Fruit fly (Drosophila melanogaster) whole organism, adult: ENCODE results near the gene ng2.
"Not testable (repeated sequence)": the region's sequence is repeated elsewhere in the genome, so short reads cannot be mapped to it uniquely, and the experiment has no call there.

Experiments used
- CG11617 ChIP-seq: fragments of 200-800 bp; sonication (Bioruptor generic); optimal IDR thresholded peaks from 2 replicates; lab custom pipeline; 2017; ENCODE audit warnings: mild to moderate bottlenecking, missing biosample characterization, missing genetic modification reagents, missing genetic modification characterization
- CG12768 ChIP-seq: fragments of 200-800 bp; sonication (Bioruptor generic); optimal IDR thresholded peaks from 2 replicates; lab custom pipeline; 2017; ENCODE audit warnings: missing biosample characterization, missing genetic modification characterization, mild to moderate bottlenecking, moderate library complexity, missing genetic modification reagents
- CG14711 ChIP-seq: fragments of 200-800 bp; sonication (Bioruptor generic); optimal IDR thresholded peaks from 2 replicates; lab custom pipeline; 2018; ENCODE audit warnings: missing biosample characterization, mild to moderate bottlenecking, missing genetic modification characterization, moderate library complexity
- CG1620 ChIP-seq: fragments of 200-800 bp; sonication (Bioruptor generic); optimal IDR thresholded peaks from 2 replicates; lab custom pipeline; 2016; ENCODE audit warnings: missing biosample characterization, missing genetic modification characterization
- CG33017 ChIP-seq: fragments of 200-800 bp; sonication (Bioruptor generic); optimal IDR thresholded peaks from 2 replicates; lab custom pipeline; 2018; ENCODE audit warnings: missing biosample characterization, mild to moderate bottlenecking, missing genetic modification characterization, moderate library complexity
- CG5204 ChIP-seq: fragments of 200-800 bp; sonication (Bioruptor generic); optimal IDR thresholded peaks from 2 replicates; lab custom pipeline; 2016; ENCODE audit warnings: missing biosample characterization, missing genetic modification characterization
- CG7045 ChIP-seq: fragments of 200-800 bp; sonication (Bioruptor generic); optimal IDR thresholded peaks from 2 replicates; lab custom pipeline; 2017; ENCODE audit warnings: missing biosample characterization, mild to moderate bottlenecking, missing genetic modification characterization
- CG7101 ChIP-seq: fragments of 200-800 bp; sonication (Bioruptor generic); optimal IDR thresholded peaks from 2 replicates; lab custom pipeline; 2018; ENCODE audit warnings: missing biosample characterization, mild to moderate bottlenecking, missing genetic modification characterization, moderate library complexity
- Clk ChIP-seq: fragments of 200-800 bp; sonication (Bioruptor generic); optimal IDR thresholded peaks from 2 replicates; lab custom pipeline; 2017; ENCODE audit warnings: missing biosample characterization, missing genetic modification characterization
- Crg-1 ChIP-seq: fragments of 200-800 bp; sonication (Bioruptor generic); optimal IDR thresholded peaks from 2 replicates; lab custom pipeline; 2016; ENCODE audit warnings: missing biosample characterization, missing genetic modification characterization
- Hr96 ChIP-seq: fragments of 200-800 bp; sonication (Bioruptor generic); optimal IDR thresholded peaks from 2 replicates; lab custom pipeline; 2016; ENCODE audit warnings: missing biosample characterization, missing genetic modification characterization
- Mnt ChIP-seq: fragments of 200-800 bp; sonication (Bioruptor generic); optimal IDR thresholded peaks from 2 replicates; lab custom pipeline; 2016; ENCODE audit warnings: missing biosample characterization, mild to moderate bottlenecking, missing genetic modification characterization
- bab1 ChIP-seq: fragments of 200-800 bp; sonication (Bioruptor generic); optimal IDR thresholded peaks from 3 replicates; lab custom pipeline; 2019; ENCODE audit warnings: missing biosample characterization, mild to moderate bottlenecking, missing genetic modification characterization, moderate library complexity
- cic ChIP-seq: fragments of 200-800 bp; sonication (Bioruptor generic); optimal IDR thresholded peaks from 2 replicates; lab custom pipeline; 2017; ENCODE audit warnings: missing biosample characterization, mild to moderate bottlenecking, missing genetic modification characterization, moderate library complexity
- cnc ChIP-seq, 2 experiments: fragments of >200 bp; optimal IDR thresholded peaks; 2 replicates each; lab custom pipeline; 2017
- kay ChIP-seq: fragments of 200-800 bp; sonication (Bioruptor generic); peaks from one replicate; lab custom pipeline; 2016; ENCODE audit warnings: missing biosample characterization, missing genetic modification characterization, borderline replicate concordance
- ovo ChIP-seq: fragments of 200-800 bp; sonication (Bioruptor generic); optimal IDR thresholded peaks from 2 replicates; lab custom pipeline; 2016; ENCODE audit warnings: missing biosample characterization, missing genetic modification characterization
- pad ChIP-seq: fragments of 200-800 bp; sonication (Bioruptor generic); optimal IDR thresholded peaks from 3 replicates; lab custom pipeline; 2017; ENCODE audit warnings: missing biosample characterization, missing genetic modification characterization, mild to moderate bottlenecking, moderate library complexity, missing genetic modification reagents
- tj ChIP-seq: fragments of 200-800 bp; sonication (Bioruptor generic); optimal IDR thresholded peaks from 3 replicates; lab custom pipeline; 2017; ENCODE audit warnings: missing biosample characterization, mild to moderate bottlenecking, missing genetic modification characterization, moderate library complexity
- toe ChIP-seq: fragments of 200-800 bp; sonication (Bioruptor generic); optimal IDR thresholded peaks from 2 replicates; lab custom pipeline; 2016; ENCODE audit warnings: missing biosample characterization, missing genetic modification characterization

Gene ng2

DNA sequence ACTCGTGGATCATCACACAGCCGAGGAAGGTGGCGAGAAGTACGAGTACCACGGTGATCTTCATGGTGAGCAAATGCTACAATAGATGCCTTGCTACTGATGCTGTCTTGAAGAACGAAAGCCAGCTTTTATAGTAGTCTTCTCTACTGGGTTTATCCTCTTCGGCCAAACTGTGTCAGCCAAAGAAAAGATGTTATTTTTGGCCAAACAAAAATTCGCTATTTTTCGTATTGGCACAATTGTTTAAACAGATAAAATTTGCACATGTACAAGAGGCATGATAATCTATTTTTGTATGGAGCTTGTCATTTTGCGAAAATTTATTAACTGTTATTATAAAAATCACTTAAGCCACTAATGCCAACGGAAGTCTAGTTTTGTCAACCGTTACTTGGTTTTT lies at the start of gene ng2:
Gene ng2, minus strand, starts transcription at position 101 of the 400 bp plus-strand sequence.
- not testable (repeated sequence) for TF ChIP-seq ovo (GFP tag; lab: Kevin White, UChicago); CG33017 (tag; lab: Kevin White, UChicago); CG1620 (GFP tag; lab: Kevin White, UChicago)

DNA sequence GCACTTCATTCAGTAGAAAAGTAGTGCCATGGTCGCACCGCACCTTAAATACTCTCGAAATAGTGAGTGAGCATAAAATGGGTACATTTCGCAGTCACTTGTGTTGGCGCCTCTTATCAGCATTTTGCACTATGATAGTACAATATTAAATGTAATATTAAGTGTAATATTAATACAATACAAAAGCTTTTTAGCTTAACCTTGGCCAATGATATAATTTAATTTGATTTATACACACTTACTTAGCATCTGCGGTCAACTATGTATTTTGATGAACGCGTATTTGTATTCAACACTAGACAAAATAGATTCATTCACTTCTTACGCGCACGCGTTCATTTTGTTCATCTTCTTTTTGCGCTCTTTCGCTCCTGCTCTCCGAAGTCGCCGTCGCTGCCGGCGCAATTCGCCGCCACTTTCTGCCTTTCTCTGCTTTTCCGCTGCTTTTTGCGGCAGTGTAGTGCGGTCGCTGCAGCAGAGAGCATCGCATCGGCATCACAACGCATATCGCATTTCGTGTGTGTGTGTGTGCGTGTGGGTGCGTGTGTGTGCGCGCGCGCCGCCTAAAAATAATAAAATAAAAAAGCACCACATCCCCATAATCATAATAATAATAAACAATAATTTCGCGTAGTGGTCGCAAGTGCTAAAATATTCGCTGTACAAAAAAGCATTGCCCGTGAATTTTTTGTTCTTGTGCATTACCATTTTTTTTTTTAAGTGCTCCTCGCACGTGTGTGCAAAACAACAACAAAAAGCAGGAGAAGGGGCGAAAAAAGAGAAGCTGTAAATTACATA lies 48.7 kb upstream of the ng2 start:
- no peak for TF ChIP-seq CG12768 (GFP tag; lab: Kevin White, UChicago)
- TF ChIP-seq ovo (GFP tag; lab: Kevin White, UChicago) = peak; percentile 10
- no peak for TF ChIP-seq CG1620 (GFP tag; lab: Kevin White, UChicago)
- TF ChIP-seq cnc (optimal IDR thresholded peaks at IDR 0.05; lab: Kevin White, UChicago) = no peak
- TF ChIP-seq bab1 (GFP tag; lab: Kevin White, UChicago) = no peak
- TF ChIP-seq Clk (GFP tag; lab: Kevin White, UChicago) = no peak
- TF ChIP-seq pad (GFP tag; lab: Kevin White, UChicago) = no peak
- TF ChIP-seq Crg-1 (GFP tag; lab: Kevin White, UChicago) = no peak
- TF ChIP-seq CG7101 (tag; lab: Kevin White, UChicago) = no peak
- TF ChIP-seq CG14711 (tag; lab: Kevin White, UChicago) = no peak
- TF ChIP-seq kay (GFP tag; lab: Kevin White, UChicago) = peak; percentile 53
- TF ChIP-seq Mnt (GFP tag; lab: Kevin White, UChicago) = peak; percentile 52
- no peak for TF ChIP-seq tj (GFP tag; lab: Kevin White, UChicago)
- no peak for TF ChIP-seq Hr96 (GFP tag; lab: Kevin White, UChicago)
- TF ChIP-seq toe (GFP tag; lab: Kevin White, UChicago) = no peak
- TF ChIP-seq cic (GFP tag; lab: Kevin White, UChicago) = peak; percentile 85
- no peak for TF ChIP-seq CG7045
- no peak for TF ChIP-seq CG5204 (GFP tag; lab: Kevin White, UChicago)
- TF ChIP-seq CG11617 (GFP tag; lab: Kevin White, UChicago) = no peak
- TF ChIP-seq CG33017 (tag; lab: Kevin White, UChicago) = no peak

DNA sequence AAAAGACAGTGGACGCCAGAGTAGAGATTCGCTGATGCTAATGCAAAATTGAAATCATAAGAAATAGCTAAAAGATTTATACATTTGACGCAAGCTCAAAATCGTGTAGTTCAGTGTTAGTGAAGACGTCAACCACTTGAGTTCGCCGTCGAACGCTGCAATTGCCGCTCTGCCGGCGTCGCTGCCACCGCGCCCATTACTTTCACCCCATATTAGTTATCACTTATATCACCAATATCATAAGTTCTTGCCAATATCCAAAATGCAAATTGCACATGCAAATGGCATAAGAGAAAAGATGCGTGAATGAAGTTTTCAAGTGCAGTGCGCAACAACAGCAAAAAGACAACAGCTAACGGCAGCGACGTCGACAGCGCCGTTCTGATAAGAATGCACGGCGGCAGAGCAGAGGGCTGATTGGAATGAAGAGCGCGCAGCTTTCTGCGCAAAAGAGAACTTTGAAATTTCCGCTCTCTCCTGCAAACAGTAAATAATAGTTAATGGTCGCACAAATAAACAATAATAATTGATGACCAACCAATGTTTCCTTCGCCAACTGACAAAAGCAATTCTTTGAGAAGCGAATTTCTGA lies 48.0 kb upstream of the ng2 start:
- TF ChIP-seq CG7101 (tag; lab: Kevin White, UChicago) (no peak), ovo (GFP tag; lab: Kevin White, UChicago) (no peak), CG1620 (GFP tag; lab: Kevin White, UChicago) (no peak), cic (GFP tag; lab: Kevin White, UChicago) (no peak)

DNA sequence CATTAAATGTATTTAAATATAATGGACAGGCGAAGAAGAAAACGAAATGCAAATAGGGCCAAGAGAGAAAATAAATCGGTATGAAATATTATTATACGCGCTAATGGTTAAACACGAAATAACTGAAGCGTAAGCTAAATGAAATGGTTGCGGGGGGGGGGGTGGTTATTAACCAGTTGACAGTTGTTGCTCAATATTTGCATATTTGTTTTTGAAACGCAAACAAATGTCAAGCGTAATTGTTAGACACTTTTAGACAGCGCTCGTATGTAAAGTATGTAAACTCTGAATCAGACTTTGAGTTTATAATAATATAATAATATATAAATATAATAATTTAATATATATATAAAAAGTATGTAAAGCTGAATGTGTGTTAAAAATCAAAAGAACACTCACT lies 41.6 kb upstream of the ng2 start:
- TF ChIP-seq tj (GFP tag; lab: Kevin White, UChicago) (no peak), CG7045 (no peak), CG7101 (tag; lab: Kevin White, UChicago) (peak; percentile 36), Mnt (GFP tag; lab: Kevin White, UChicago) (no peak), Clk (GFP tag; lab: Kevin White, UChicago) (no peak)

DNA sequence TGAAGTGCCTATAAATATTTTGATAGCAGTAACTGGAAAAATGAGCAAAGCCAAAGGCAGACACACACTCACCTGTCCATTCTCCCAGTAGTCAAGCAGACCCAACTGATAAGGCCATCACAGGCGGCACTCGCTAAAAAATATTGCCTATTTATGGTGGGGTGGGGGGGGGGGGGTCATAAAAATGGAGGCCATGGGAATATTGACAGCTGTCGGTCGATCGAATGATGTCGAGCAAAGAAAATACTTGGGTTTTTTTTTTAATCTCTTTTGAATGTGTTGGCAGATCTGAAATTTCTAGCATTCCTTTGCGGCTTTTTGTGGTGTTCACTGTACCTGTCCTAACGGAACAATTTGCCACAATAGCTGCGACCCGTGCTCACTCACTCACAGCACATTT lies 33.2 kb upstream of the ng2 start:
- TF ChIP-seq ovo (GFP tag; lab: Kevin White, UChicago) = no peak

DNA sequence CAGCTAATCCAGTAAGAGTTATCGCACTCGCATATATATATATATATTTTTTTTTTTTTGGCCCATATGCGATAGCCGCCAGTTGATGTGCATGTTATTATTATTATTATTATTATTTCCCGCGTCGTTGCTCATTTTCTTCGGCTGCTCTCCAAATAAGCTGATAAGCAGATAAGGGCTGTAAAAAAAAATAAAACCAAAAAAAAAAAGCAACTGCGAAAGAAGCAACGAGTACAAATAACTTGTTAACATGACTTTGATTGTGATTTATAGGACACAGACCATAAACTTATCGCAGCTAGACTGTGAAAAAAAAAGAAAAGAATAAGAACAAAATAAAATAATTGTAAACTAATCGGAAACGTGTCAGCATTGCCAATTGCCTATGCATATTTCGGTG lies 25.5 kb upstream of the ng2 start:
- peak; percentile 47 for TF ChIP-seq kay (GFP tag; lab: Kevin White, UChicago)
- no peak for TF ChIP-seq pad (GFP tag; lab: Kevin White, UChicago)
- peak; percentile 31 for TF ChIP-seq CG12768 (GFP tag; lab: Kevin White, UChicago)
- TF ChIP-seq CG33017 (tag; lab: Kevin White, UChicago) = peak; percentile 42
- TF ChIP-seq Mnt (GFP tag; lab: Kevin White, UChicago) = peak; percentile 1
- TF ChIP-seq Clk (GFP tag; lab: Kevin White, UChicago) = no peak
- TF ChIP-seq CG11617 (GFP tag; lab: Kevin White, UChicago) = peak; percentile 64
- TF ChIP-seq CG7101 (tag; lab: Kevin White, UChicago) = peak; percentile 10
- TF ChIP-seq Hr96 (GFP tag; lab: Kevin White, UChicago) = peak; percentile 54
- peak; percentile 50 for TF ChIP-seq cic (GFP tag; lab: Kevin White, UChicago)
- TF ChIP-seq bab1 (GFP tag; lab: Kevin White, UChicago) = no peak
- TF ChIP-seq CG1620 (GFP tag; lab: Kevin White, UChicago) = no peak
- TF ChIP-seq ovo (GFP tag; lab: Kevin White, UChicago) = no peak
- TF ChIP-seq tj (GFP tag; lab: Kevin White, UChicago) = peak; percentile 48
- peak; percentile 1 for TF ChIP-seq CG14711 (tag; lab: Kevin White, UChicago)
- TF ChIP-seq CG7045 = peak; percentile 38
- TF ChIP-seq Crg-1 (GFP tag; lab: Kevin White, UChicago) = no peak
- TF ChIP-seq cnc (optimal IDR thresholded peaks at IDR 0.05; lab: Kevin White, UChicago) = no peak
